Worm (Caenorhabditis elegans) whole organism, L1 larva: Measurements from ENCODE around the gene fbf-2.

ENCODE experiments used
- aly-2 ChIP-seq: fragments of 150-350 bp; optimal IDR thresholded peaks from 2 replicates; lab custom pipeline; 2014; ENCODE audit warnings: missing biosample characterization, missing genetic modification characterization
- ama-1 ChIP-seq: fragments of 150-350 bp; optimal IDR thresholded peaks from 2 replicates; lab custom pipeline; 2014
- efl-1 ChIP-seq, 4 experiments: fragments of 150-350 bp; optimal IDR thresholded peaks in 3 of 4; peaks in 1 of 4; 1 replicate in 1 of 4; 2 replicates in 3 of 4; lab custom pipeline; 2014; ENCODE audit warnings: missing biosample characterization in 2 of 4, missing genetic modification characterization in 2 of 4, missing genetic modification reagents in 2 of 4
- elt-2 ChIP-seq: sonication (generic microtip); optimal IDR thresholded peaks from 2 replicates; lab custom pipeline; 2016; ENCODE audit warnings: missing genetic modification characterization, mild to moderate bottlenecking, inconsistent platforms, missing compliant biosample characterization, missing genetic modification reagents
- lin-15B ChIP-seq: fragments of 150-350 bp; sonication (generic microtip); optimal IDR thresholded peaks from 3 replicates; lab custom pipeline; 2014; ENCODE audit warnings: missing biosample characterization, missing genetic modification characterization
- lin-39 ChIP-seq: fragments of 150-350 bp; optimal IDR thresholded peaks from 2 replicates; lab custom pipeline; 2014; ENCODE audit warnings: missing biosample characterization, missing genetic modification reagents, missing genetic modification characterization
- mdl-1 ChIP-seq, 2 experiments: fragments of 150-350 bp; optimal IDR thresholded peaks; 2 replicates each; lab custom pipeline; 2014 to 2017; ENCODE audit warnings: missing biosample characterization in 2 of 2, missing genetic modification characterization in 2 of 2, inconsistent platforms in 1 of 2
- nhr-11 ChIP-seq: fragments of 150-350 bp; optimal IDR thresholded peaks from 2 replicates; lab custom pipeline; 2014; ENCODE audit warnings: missing biosample characterization, missing genetic modification characterization
- nhr-19 ChIP-seq: fragments of 200-800 bp; sonication (Bioruptor generic); conservative IDR thresholded peaks from 2 replicates; pipeline ENCODE4 v1.3.6; 2022; ENCODE audit warnings: missing genetic modification characterization, missing compliant biosample characterization
- nhr-76 ChIP-seq: sonication (generic microtip); optimal IDR thresholded peaks from 2 replicates; lab custom pipeline; 2017; ENCODE audit warnings: missing biosample characterization, missing genetic modification characterization
- swsn-7 ChIP-seq: sonication (generic microtip); optimal IDR thresholded peaks from 2 replicates; lab custom pipeline; 2016; ENCODE audit warnings: missing genetic modification characterization, missing compliant biosample characterization

- no peak for TF ChIP-seq ama-1 (lab: Kevin White, UChicago)
- TF ChIP-seq elt-2 (tag; lab: Kevin White, UChicago) = no peak
- TF ChIP-seq lin-15B (tag; lab: Kevin White, UChicago) = no peak
- TF ChIP-seq nhr-11 (tag; lab: Kevin White, UChicago) = no peak
- no peak for TF ChIP-seq efl-1 (optimal IDR thresholded peaks at IDR 0.05; lab: Kevin White, UChicago)
- TF ChIP-seq efl-1 (GFP tag; optimal IDR thresholded peaks at IDR 0.05 in 1 of 2; lab: Kevin White, UChicago) = no peak
- TF ChIP-seq nhr-76 (tag; lab: Kevin White, UChicago) = no peak
- TF ChIP-seq mdl-1 (tag; optimal IDR thresholded peaks at IDR 0.05; lab: Kevin White, UChicago) = no peak
- TF ChIP-seq aly-2 (tag; lab: Kevin White, UChicago) = no peak
- TF ChIP-seq lin-39 (tag; lab: Kevin White, UChicago) = no peak
- TF ChIP-seq nhr-19 (GFP tag; lab: Robert Waterston, UW) = no peak
- no peak for TF ChIP-seq swsn-7
Measured at ce11 chrII:6082620-6083019, 8.7 kb downstream of the fbf-2 start, which contains the start of gene F21H12.3.
